Worm (Caenorhabditis elegans): ENCODE measurements around the gene srh-42.
"Not testable (repeated sequence)": the region's sequence is repeated elsewhere in the genome, so short reads cannot be mapped to it uniquely, and the experiment has no call there.

The srh-42 gene

ce11 chrII:14288968-14289367 is at the start of gene srh-42:
Gene srh-42, minus strand, starts transcription at chrII:14289068.
- TF ChIP-seq hmg-4 (GFP tag; optimal IDR thresholded peaks at IDR 0.05), result no peak
- no peak for TF ChIP-seq tra-4 (tag; optimal IDR thresholded peaks at IDR 0.05)
- TF ChIP-seq pes-1 (GFP tag; IDR thresholded peaks at IDR 0.05), result no peak
- no peak for TF ChIP-seq B0310.2 (tag; optimal IDR thresholded peaks at IDR 0.05)
- TF ChIP-seq F13C5.2 (tag; optimal IDR thresholded peaks at IDR 0.05), result no peak
- no peak for TF ChIP-seq ets-7 (tag; optimal IDR thresholded peaks at IDR 0.05)
- TF ChIP-seq sea-1 (GFP tag; conservative IDR thresholded peaks at IDR 0.05), result no peak
- no peak for TF ChIP-seq hnd-1 (tag; optimal IDR thresholded peaks at IDR 0.05)
- TF ChIP-seq scrt-1 (GFP tag; IDR thresholded peaks at IDR 0.05), result no peak
- no peak for TF ChIP-seq flt-1 (GFP tag; IDR thresholded peaks at IDR 0.05)
- no peak for TF ChIP-seq tbx-11 (GFP tag; IDR thresholded peaks at IDR 0.05)
- TF ChIP-seq ama-1 (optimal IDR thresholded peaks at IDR 0.05), result no peak
- no peak for TF ChIP-seq ceh-36 (tag; optimal IDR thresholded peaks at IDR 0.05)
- TF ChIP-seq ceh-13 (GFP tag; optimal IDR thresholded peaks at IDR 0.05), result no peak
- TF ChIP-seq hmbx-1 (tag; optimal IDR thresholded peaks at IDR 0.05), result no peak
- no peak for TF ChIP-seq aly-1 (tag; optimal IDR thresholded peaks at IDR 0.05)
- TF ChIP-seq tbx-37 (GFP tag; conservative IDR thresholded peaks at IDR 0.05), result no peak

ce11 chrII:14321225-14321624 is 32.4 kb upstream of the srh-42 start:
- TF ChIP-seq scrt-1 (GFP tag; IDR thresholded peaks at IDR 0.05) (no peak), aly-1 (tag; optimal IDR thresholded peaks at IDR 0.05) (no peak), tra-4 (tag; optimal IDR thresholded peaks at IDR 0.05) (no peak), F13C5.2 (tag; optimal IDR thresholded peaks at IDR 0.05) (no peak)

- TF ChIP-seq pes-1 (GFP tag; IDR thresholded peaks at IDR 0.05) (no peak), flt-1 (GFP tag; IDR thresholded peaks at IDR 0.05) (no peak), hmg-4 (GFP tag; optimal IDR thresholded peaks at IDR 0.05) (no peak), scrt-1 (GFP tag; IDR thresholded peaks at IDR 0.05) (no peak), B0310.2 (tag; optimal IDR thresholded peaks at IDR 0.05) (no peak), ceh-13 (GFP tag; optimal IDR thresholded peaks at IDR 0.05) (no peak), ceh-36 (tag; optimal IDR thresholded peaks at IDR 0.05) (no peak), tbx-37 (GFP tag; conservative IDR thresholded peaks at IDR 0.05) (no peak), tra-4 (tag; optimal IDR thresholded peaks at IDR 0.05) (no peak), ama-1 (optimal IDR thresholded peaks at IDR 0.05) (no peak), hnd-1 (tag; optimal IDR thresholded peaks at IDR 0.05) (no peak), sea-1 (GFP tag; conservative IDR thresholded peaks at IDR 0.05) (no peak)
These were observed 30.4 kb upstream of the srh-42 start for ce11 chrII:14319227-14319626.

ce11 chrII:14318027-14318426 is 29.2 kb upstream of the srh-42 start, which contains the start of gene Y54G11A.14:
Gene Y54G11A.14, plus strand, starts transcription at chrII:14318158.
- TF ChIP-seq B0310.2 (tag; optimal IDR thresholded peaks at IDR 0.05), result no peak
- TF ChIP-seq hmg-4 (GFP tag; optimal IDR thresholded peaks at IDR 0.05), result no peak
- TF ChIP-seq sea-1 (GFP tag; conservative IDR thresholded peaks at IDR 0.05), result no peak
- no peak for TF ChIP-seq ets-7 (tag; optimal IDR thresholded peaks at IDR 0.05)
- no peak for TF ChIP-seq scrt-1 (GFP tag; IDR thresholded peaks at IDR 0.05)

ce11 chrII:14312182-14312581 is 23.3 kb upstream of the srh-42 start:
- TF ChIP-seq ama-1 (optimal IDR thresholded peaks at IDR 0.05), result no peak
- no peak for TF ChIP-seq hmg-4 (GFP tag; optimal IDR thresholded peaks at IDR 0.05)
- no peak for TF ChIP-seq hnd-1 (tag; optimal IDR thresholded peaks at IDR 0.05)
- no peak for TF ChIP-seq tbx-37 (GFP tag; conservative IDR thresholded peaks at IDR 0.05)
- TF ChIP-seq sea-1 (GFP tag; conservative IDR thresholded peaks at IDR 0.05), result no peak
- no peak for TF ChIP-seq ets-7 (tag; optimal IDR thresholded peaks at IDR 0.05)
- TF ChIP-seq ceh-36 (tag; optimal IDR thresholded peaks at IDR 0.05), result no peak
- no peak for TF ChIP-seq tra-4 (tag; optimal IDR thresholded peaks at IDR 0.05)
- no peak for TF ChIP-seq tbx-11 (GFP tag; IDR thresholded peaks at IDR 0.05)
- no peak for TF ChIP-seq pes-1 (GFP tag; IDR thresholded peaks at IDR 0.05)
- no peak for TF ChIP-seq F13C5.2 (tag; optimal IDR thresholded peaks at IDR 0.05)
- TF ChIP-seq scrt-1 (GFP tag; IDR thresholded peaks at IDR 0.05), result no peak
- TF ChIP-seq B0310.2 (tag; optimal IDR thresholded peaks at IDR 0.05), result no peak
- no peak for TF ChIP-seq flt-1 (GFP tag; IDR thresholded peaks at IDR 0.05)
- TF ChIP-seq aly-1 (tag; optimal IDR thresholded peaks at IDR 0.05), result no peak
- no peak for TF ChIP-seq hmbx-1 (tag; optimal IDR thresholded peaks at IDR 0.05)
- TF ChIP-seq ceh-13 (GFP tag; optimal IDR thresholded peaks at IDR 0.05), result no peak

ce11 chrII:14311537-14311936 is 22.7 kb upstream of the srh-42 start:
- TF ChIP-seq B0310.2 (tag; optimal IDR thresholded peaks at IDR 0.05) (no peak), tbx-11 (GFP tag; IDR thresholded peaks at IDR 0.05) (no peak), ets-7 (tag; optimal IDR thresholded peaks at IDR 0.05) (no peak), sea-1 (GFP tag; conservative IDR thresholded peaks at IDR 0.05) (no peak), hnd-1 (tag; optimal IDR thresholded peaks at IDR 0.05) (no peak), scrt-1 (GFP tag; IDR thresholded peaks at IDR 0.05) (no peak)

ce11 chrII:14310729-14311388 is 22.0 kb upstream of the srh-42 start, which contains the start of gene ctl-3:
Gene ctl-3, minus strand, starts transcription at chrII:14310779.
- TF ChIP-seq ceh-13 (GFP tag; optimal IDR thresholded peaks at IDR 0.05) (no peak), sea-1 (GFP tag; conservative IDR thresholded peaks at IDR 0.05) (no peak), tra-4 (tag; optimal IDR thresholded peaks at IDR 0.05) (no peak), hnd-1 (tag; optimal IDR thresholded peaks at IDR 0.05) (no peak), tbx-37 (GFP tag; conservative IDR thresholded peaks at IDR 0.05) (no peak), flt-1 (GFP tag; IDR thresholded peaks at IDR 0.05) (no peak), aly-1 (tag; optimal IDR thresholded peaks at IDR 0.05) (no peak), tbx-11 (GFP tag; IDR thresholded peaks at IDR 0.05) (no peak), F13C5.2 (tag; optimal IDR thresholded peaks at IDR 0.05) (no peak), hmbx-1 (tag; optimal IDR thresholded peaks at IDR 0.05) (no peak)

ce11 chrII:14306160-14306559 is 17.3 kb upstream of the srh-42 start, which contains the start of gene ctl-1:
Gene ctl-1, minus strand, starts transcription at chrII:14306260.
- TF ChIP-seq hnd-1, tra-4, F13C5.2 (tag; optimal IDR thresholded peaks at IDR 0.05): not testable (repeated sequence)
